Fruit fly (Drosophila melanogaster) whole organism, pupa: ENCODE data around the gene CG32099.

Source experiments
- CG12605 ChIP-seq: fragments of 200-800 bp; sonication (Bioruptor generic); IDR thresholded peaks from 2 replicates; pipeline ENCODE4 v1.3.6; 2022; ENCODE audit warnings: missing biosample characterization, missing genetic modification characterization
- CG14655 ChIP-seq: fragments of 200-800 bp; sonication (Bioruptor generic); optimal IDR thresholded peaks from 3 replicates; lab custom pipeline; 2017; ENCODE audit warnings: mild to moderate bottlenecking, missing biosample characterization, missing genetic modification reagents, missing genetic modification characterization
- CG17806 ChIP-seq: fragments of 200-800 bp; sonication (Bioruptor generic); optimal IDR thresholded peaks from 2 replicates; lab custom pipeline; 2018; ENCODE audit warnings: missing biosample characterization, mild to moderate bottlenecking, missing genetic modification characterization, moderate library complexity
- CG32121 ChIP-seq: fragments of 200-800 bp; sonication (Bioruptor generic); IDR thresholded peaks from 2 replicates; pipeline ENCODE4 v1.3.6; 2022; ENCODE audit warnings: missing biosample characterization, missing genetic modification characterization
- CG34367 ChIP-seq: fragments of 200-800 bp; sonication (Bioruptor generic); optimal IDR thresholded peaks from 2 replicates; lab custom pipeline; 2018; ENCODE audit warnings: missing biosample characterization, mild to moderate bottlenecking, missing genetic modification characterization
- CG4496 ChIP-seq: fragments of 200-800 bp; sonication (Bioruptor generic); IDR thresholded peaks from 3 replicates; pipeline ENCODE4 v1.3.6; 2022; ENCODE audit warnings: missing biosample characterization, missing genetic modification characterization
- CG9948 ChIP-seq: fragments of 200-800 bp; sonication (Bioruptor generic); optimal IDR thresholded peaks from 2 replicates; lab custom pipeline; 2018; ENCODE audit warnings: missing biosample characterization, mild to moderate bottlenecking, missing genetic modification characterization, moderate library complexity
- EcR ChIP-seq: fragments of 200-800 bp; sonication (Bioruptor generic); optimal IDR thresholded peaks from 3 replicates; lab custom pipeline; 2019; ENCODE audit warnings: missing biosample characterization, missing genetic modification characterization, mild to moderate bottlenecking, moderate library complexity, missing genetic modification reagents
- Ets98B ChIP-seq: fragments of 200-800 bp; sonication (Bioruptor generic); IDR thresholded peaks from 2 replicates; pipeline ENCODE4 v1.3.6; 2022; ENCODE audit warnings: missing biosample characterization, missing genetic modification characterization
- Pif1A ChIP-seq: fragments of 200-800 bp; sonication (Bioruptor generic); optimal IDR thresholded peaks from 3 replicates; lab custom pipeline; 2016; ENCODE audit warnings: missing biosample characterization, missing genetic modification characterization
- Snoo ChIP-seq: fragments of 200-800 bp; sonication (Bioruptor generic); optimal IDR thresholded peaks from 3 replicates; lab custom pipeline; 2017; ENCODE audit warnings: missing biosample characterization, mild to moderate bottlenecking, missing genetic modification characterization, inconsistent platforms
- rn ChIP-seq: fragments of 200-800 bp; sonication (Bioruptor generic); IDR thresholded peaks from 2 replicates; pipeline ENCODE4 v1.3.6; 2022; ENCODE audit warnings: missing biosample characterization, missing genetic modification characterization

dm6 chr3L:12122891-12123290 lies 26.2 kb upstream of the CG32099 start:
- TF ChIP-seq Pif1A (no peak), Snoo (tag; lab: Kevin White, UChicago) (no peak), CG9948 (tag; lab: Kevin White, UChicago) (no peak), CG4496 (no peak), CG17806 (tag; lab: Kevin White, UChicago) (no peak), Ets98B (GFP tag; lab: Robert Waterston, UW) (no peak), rn (GFP tag; lab: Robert Waterston, UW) (no peak), CG34367 (tag; lab: Kevin White, UChicago) (no peak), CG32121 (GFP tag; lab: Robert Waterston, UW) (no peak), CG12605 (GFP tag; lab: Robert Waterston, UW) (no peak), CG14655 (GFP tag; lab: Kevin White, UChicago) (no peak), EcR (GFP tag; lab: Kevin White, UChicago) (no peak)
